Fruit fly (Drosophila melanogaster) whole organism, prepupa: ENCODE data around the gene bb8.

Source experiments
- Blimp-1 ChIP-seq: fragments of 200-800 bp; sonication (Bioruptor generic); optimal IDR thresholded peaks from 3 replicates; lab custom pipeline; 2017; ENCODE audit warnings: missing biosample characterization, missing genetic modification characterization, mild to moderate bottlenecking, moderate library complexity, missing genetic modification reagents
- CG32006 ChIP-seq: fragments of 200-800 bp; sonication (Bioruptor generic); optimal IDR thresholded peaks from 3 replicates; lab custom pipeline; 2017; ENCODE audit warnings: missing biosample characterization, mild to moderate bottlenecking, missing genetic modification characterization
- CG6808 ChIP-seq: fragments of 200-800 bp; sonication (Bioruptor generic); optimal IDR thresholded peaks from 3 replicates; lab custom pipeline; 2017; ENCODE audit warnings: missing biosample characterization, missing genetic modification characterization, mild to moderate bottlenecking, moderate library complexity, missing genetic modification reagents
- CG8119 ChIP-seq: fragments of 200-800 bp; sonication (Bioruptor generic); IDR thresholded peaks from 3 replicates; pipeline ENCODE4 v1.3.6; 2022; ENCODE audit warnings: missing biosample characterization, missing genetic modification characterization
- Eip75B ChIP-seq: fragments of 200-800 bp; sonication (Bioruptor generic); optimal IDR thresholded peaks from 3 replicates; lab custom pipeline; 2016; ENCODE audit warnings: missing biosample characterization, missing genetic modification characterization
- Hr39 ChIP-seq: fragments of 200-800 bp; sonication (Bioruptor generic); optimal IDR thresholded peaks from 2 replicates; lab custom pipeline; 2016; ENCODE audit warnings: missing biosample characterization, missing genetic modification characterization
- Lpt ChIP-seq: fragments of 200-800 bp; sonication (Bioruptor generic); optimal IDR thresholded peaks from 3 replicates; lab custom pipeline; 2016; ENCODE audit warnings: missing biosample characterization, missing genetic modification characterization
- esn ChIP-seq: fragments of 200-800 bp; sonication (Bioruptor generic); optimal IDR thresholded peaks from 2 replicates; lab custom pipeline; 2016; ENCODE audit warnings: missing biosample characterization, mild to moderate bottlenecking, missing genetic modification characterization, moderate library complexity
- fd59A ChIP-seq: fragments of 200-800 bp; sonication (Bioruptor generic); optimal IDR thresholded peaks from 2 replicates; lab custom pipeline; 2017; ENCODE audit warnings: missing biosample characterization, mild to moderate bottlenecking, missing genetic modification characterization, missing genetic modification reagents
- lz ChIP-seq: fragments of 200-800 bp; sonication (Bioruptor generic); optimal IDR thresholded peaks from 3 replicates; lab custom pipeline; 2016; ENCODE audit warnings: missing biosample characterization, missing genetic modification characterization
- pdm3 ChIP-seq: fragments of 200-800 bp; sonication (Bioruptor generic); optimal IDR thresholded peaks from 3 replicates; lab custom pipeline; 2016; ENCODE audit warnings: missing biosample characterization, missing genetic modification characterization

dm6 chr3R:23315221-23315620, 25.2 kb upstream of the bb8 start:
- no peak for TF ChIP-seq Blimp-1 (GFP tag; lab: Kevin White, UChicago)
- TF ChIP-seq fd59A (GFP tag; lab: Kevin White, UChicago) = no peak
- no peak for TF ChIP-seq Eip75B
- TF ChIP-seq pdm3 (GFP tag; lab: Kevin White, UChicago) = no peak
- TF ChIP-seq esn (GFP tag; lab: Kevin White, UChicago) = no peak
- TF ChIP-seq Hr39 (GFP tag; lab: Kevin White, UChicago) = no peak
- TF ChIP-seq Lpt (GFP tag; lab: Kevin White, UChicago) = no peak
- TF ChIP-seq CG6808 (GFP tag; lab: Kevin White, UChicago) = no peak
- TF ChIP-seq lz (GFP tag; lab: Kevin White, UChicago) = no peak
- no peak for TF ChIP-seq CG8119 (GFP tag; lab: Robert Waterston, UW)
- TF ChIP-seq CG32006 (GFP tag; lab: Kevin White, UChicago) = no peak
